Fruit fly (Drosophila melanogaster): Measurements from ENCODE around the gene PCID2.

PCID2 gene

dm6 chr3L:11636829-11637228 lies 10.6 kb downstream of the PCID2 start:
- TF ChIP-seq kay (GFP tag; ENCODE audit: borderline replicate concordance) (peak; percentile 43), Mnt (GFP tag; optimal IDR thresholded peaks at IDR 0.05) (no peak)

- TF ChIP-seq Crg-1 (GFP tag; optimal IDR thresholded peaks at IDR 0.05), result no peak
- no peak for TF ChIP-seq toe (GFP tag; optimal IDR thresholded peaks at IDR 0.05)
- no peak for TF ChIP-seq CG33017 (tag; optimal IDR thresholded peaks at IDR 0.05)
- TF ChIP-seq Clk (GFP tag; optimal IDR thresholded peaks at IDR 0.05), result no peak
- TF ChIP-seq CG5204 (GFP tag; optimal IDR thresholded peaks at IDR 0.05), result no peak
- no peak for TF ChIP-seq pad (GFP tag; optimal IDR thresholded peaks at IDR 0.05)
- TF ChIP-seq ovo (GFP tag; optimal IDR thresholded peaks at IDR 0.05), result no peak
- TF ChIP-seq Mnt (GFP tag; optimal IDR thresholded peaks at IDR 0.05), result no peak
- no peak for TF ChIP-seq CG7101 (tag; optimal IDR thresholded peaks at IDR 0.05)
- TF ChIP-seq CG11617 (GFP tag; optimal IDR thresholded peaks at IDR 0.05), result no peak
- no peak for TF ChIP-seq CG7045 (GFP tag; optimal IDR thresholded peaks at IDR 0.05)
- no peak for TF ChIP-seq CG14711 (tag; optimal IDR thresholded peaks at IDR 0.05)
- no peak for TF ChIP-seq cic (GFP tag; optimal IDR thresholded peaks at IDR 0.05)
- TF ChIP-seq tj (GFP tag; optimal IDR thresholded peaks at IDR 0.05), result no peak
- TF ChIP-seq kay (GFP tag; ENCODE audit: borderline replicate concordance), result no peak
Measured at dm6 chr3L:11645933-11646332, 19.7 kb downstream of the PCID2 start, which contains the start of gene CG6071. TSS of gene CG6071 (minus strand) at chr3L:11646033.

dm6 chr3L:11648410-11648809 lies 22.2 kb downstream of the PCID2 start, which contains the start of the genes RIOK1 and Polr3H:
TSS of gene RIOK1 (minus strand) at chr3L:11648474.
TSS of gene Polr3H (plus strand) at chr3L:11648756.
- TF ChIP-seq bab1 (GFP tag; optimal IDR thresholded peaks at IDR 0.05) (peak; percentile 76), CG14711 (tag; optimal IDR thresholded peaks at IDR 0.05) (peak; percentile 67), kay (GFP tag; ENCODE audit: borderline replicate concordance) (no peak), CG7045 (GFP tag; optimal IDR thresholded peaks at IDR 0.05) (peak; percentile 27), CG5204 (GFP tag; optimal IDR thresholded peaks at IDR 0.05) (peak; percentile 57), CG33017 (tag; optimal IDR thresholded peaks at IDR 0.05) (no peak), CG11617 (GFP tag; optimal IDR thresholded peaks at IDR 0.05) (peak; percentile 72), CG1620 (GFP tag; optimal IDR thresholded peaks at IDR 0.05) (peak; percentile 60), Clk (GFP tag; optimal IDR thresholded peaks at IDR 0.05) (peak; percentile 27), tj (GFP tag; optimal IDR thresholded peaks at IDR 0.05) (peak; percentile 11), Mnt (GFP tag; optimal IDR thresholded peaks at IDR 0.05) (peak; percentile 99), toe (GFP tag; optimal IDR thresholded peaks at IDR 0.05) (peak; percentile 35), ovo (GFP tag; optimal IDR thresholded peaks at IDR 0.05) (no peak), cnc (optimal IDR thresholded peaks at IDR 0.05) (no peak), CG7101 (tag; optimal IDR thresholded peaks at IDR 0.05) (peak; percentile 53), cic (GFP tag; optimal IDR thresholded peaks at IDR 0.05) (no peak), pad (GFP tag; optimal IDR thresholded peaks at IDR 0.05) (peak; percentile 17), CG12768 (GFP tag; optimal IDR thresholded peaks at IDR 0.05) (peak; percentile 52), Hr96 (GFP tag; optimal IDR thresholded peaks at IDR 0.05) (peak; percentile 59), Crg-1 (GFP tag; optimal IDR thresholded peaks at IDR 0.05) (peak; percentile 56)

- no peak for TF ChIP-seq tj (GFP tag; optimal IDR thresholded peaks at IDR 0.05)
- no peak for TF ChIP-seq cnc (optimal IDR thresholded peaks at IDR 0.05)
- peak; percentile 40 for TF ChIP-seq Clk (GFP tag; optimal IDR thresholded peaks at IDR 0.05)
- peak; percentile 1 for TF ChIP-seq CG11617 (GFP tag; optimal IDR thresholded peaks at IDR 0.05)
- TF ChIP-seq kay (GFP tag; ENCODE audit: borderline replicate concordance), result no peak
- peak; percentile 64 for TF ChIP-seq CG7045 (GFP tag; optimal IDR thresholded peaks at IDR 0.05)
- TF ChIP-seq CG12768 (GFP tag; optimal IDR thresholded peaks at IDR 0.05), result peak; percentile 75
- peak; percentile 51 for TF ChIP-seq toe (GFP tag; optimal IDR thresholded peaks at IDR 0.05)
- TF ChIP-seq CG7101 (tag; optimal IDR thresholded peaks at IDR 0.05), result peak; percentile 66
- TF ChIP-seq CG14711 (tag; optimal IDR thresholded peaks at IDR 0.05), result peak; percentile 62
- TF ChIP-seq Mnt (GFP tag; optimal IDR thresholded peaks at IDR 0.05), result peak; percentile 3
- peak; percentile 10 for TF ChIP-seq pad (GFP tag; optimal IDR thresholded peaks at IDR 0.05)
- peak; percentile 52 for TF ChIP-seq CG5204 (GFP tag; optimal IDR thresholded peaks at IDR 0.05)
- no peak for TF ChIP-seq CG1620 (GFP tag; optimal IDR thresholded peaks at IDR 0.05)
- peak; percentile 35 for TF ChIP-seq Hr96 (GFP tag; optimal IDR thresholded peaks at IDR 0.05)
- no peak for TF ChIP-seq Crg-1 (GFP tag; optimal IDR thresholded peaks at IDR 0.05)
- no peak for TF ChIP-seq ovo (GFP tag; optimal IDR thresholded peaks at IDR 0.05)
- no peak for TF ChIP-seq bab1 (GFP tag; optimal IDR thresholded peaks at IDR 0.05)
- no peak for TF ChIP-seq cic (GFP tag; optimal IDR thresholded peaks at IDR 0.05)
- TF ChIP-seq CG33017 (tag; optimal IDR thresholded peaks at IDR 0.05), result peak; percentile 77
Measured at dm6 chr3L:11656189-11656588, 29.9 kb downstream of the PCID2 start.
